Worm (Caenorhabditis elegans) whole organism, L4/young adult: ENCODE measurements around the gene Y17D7B.10.

ENCODE experiments used
- W03F9.2 ChIP-seq: fragments of 150-350 bp; optimal IDR thresholded peaks from 2 replicates; lab custom pipeline; 2014; ENCODE audit warnings: missing biosample characterization, missing genetic modification characterization
- dao-5 ChIP-seq: sonication (generic microtip); optimal IDR thresholded peaks from 2 replicates; lab custom pipeline; 2016; ENCODE audit warnings: missing genotype, missing genetic modification characterization, moderate library complexity, missing compliant biosample characterization
- him-1 ChIP-seq: sonication (generic microtip); optimal IDR thresholded peaks from 2 replicates; lab custom pipeline; 2016; ENCODE audit warnings: missing genotype, missing genetic modification reagents, missing genetic modification characterization, missing compliant biosample characterization

Y17D7B.10 gene

ce11 chrV:18806409-18806808, 22.9 kb downstream of the Y17D7B.10 start, which contains the start of gene sri-10:
sri-10 (minus strand) TSS chrV:18806509.
- TF ChIP-seq W03F9.2, result no peak
- TF ChIP-seq him-1 (tag; lab: Kevin White, UChicago), result no peak
- no peak for TF ChIP-seq dao-5 (tag; lab: Kevin White, UChicago)

- TF ChIP-seq him-1 (tag; lab: Kevin White, UChicago), result no peak
- TF ChIP-seq W03F9.2, result no peak
- TF ChIP-seq dao-5 (tag; lab: Kevin White, UChicago), result no peak
Observed at ce11 chrV:18808621-18809020, 25.1 kb downstream of the Y17D7B.10 start, which contains the start of gene C54E10.6. C54E10.6 (minus strand) TSS chrV:18808729.

DNA sequence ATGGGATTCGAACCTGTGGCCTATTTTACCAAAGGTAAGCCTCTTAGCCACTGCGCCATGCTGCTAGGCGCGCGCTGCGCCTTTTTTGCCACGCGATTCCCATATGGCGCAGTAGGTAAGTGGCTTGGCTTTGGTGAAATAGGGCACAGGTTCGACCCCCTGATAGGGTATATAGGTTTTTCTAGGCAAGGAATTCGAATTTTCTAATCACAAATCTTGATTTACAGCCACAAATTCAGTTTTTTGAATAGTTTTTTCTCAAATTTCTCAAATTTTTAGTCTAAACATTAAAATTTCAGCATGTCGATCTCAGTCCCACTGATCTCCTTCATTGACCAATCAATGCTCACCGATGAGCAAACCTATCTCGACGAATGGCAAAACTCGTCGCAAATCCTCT, 27.2 kb downstream of the Y17D7B.10 start, which contains the start of gene C54E10.3:
TSS of gene C54E10.3 (plus strand) at position 301 of the 400 bp plus-strand sequence.
- TF ChIP-seq W03F9.2, result no peak
- TF ChIP-seq dao-5 (tag; lab: Kevin White, UChicago), result no peak
- no peak for TF ChIP-seq him-1 (tag; lab: Kevin White, UChicago)

- TF ChIP-seq dao-5 (tag; lab: Kevin White, UChicago) (no peak), him-1 (tag; lab: Kevin White, UChicago) (no peak), W03F9.2 (no peak)
Observed at ce11 chrV:18811360-18811759, 27.8 kb downstream of the Y17D7B.10 start, which contains the start of gene C54E10.7. C54E10.7 (plus strand) TSS chrV:18811660.

ce11 chrV:18819643-18820042, 36.1 kb downstream of the Y17D7B.10 start, which contains the start of gene ncs-5:
ncs-5 (plus strand) TSS chrV:18819766.
- no peak for TF ChIP-seq W03F9.2
- no peak for TF ChIP-seq him-1 (tag; lab: Kevin White, UChicago)
- no peak for TF ChIP-seq dao-5 (tag; lab: Kevin White, UChicago)

ce11 chrV:18821569-18821968, 38.1 kb downstream of the Y17D7B.10 start:
- no peak for TF ChIP-seq him-1 (tag; lab: Kevin White, UChicago)
- TF ChIP-seq W03F9.2, result no peak
- TF ChIP-seq dao-5 (tag; lab: Kevin White, UChicago), result no peak

DNA sequence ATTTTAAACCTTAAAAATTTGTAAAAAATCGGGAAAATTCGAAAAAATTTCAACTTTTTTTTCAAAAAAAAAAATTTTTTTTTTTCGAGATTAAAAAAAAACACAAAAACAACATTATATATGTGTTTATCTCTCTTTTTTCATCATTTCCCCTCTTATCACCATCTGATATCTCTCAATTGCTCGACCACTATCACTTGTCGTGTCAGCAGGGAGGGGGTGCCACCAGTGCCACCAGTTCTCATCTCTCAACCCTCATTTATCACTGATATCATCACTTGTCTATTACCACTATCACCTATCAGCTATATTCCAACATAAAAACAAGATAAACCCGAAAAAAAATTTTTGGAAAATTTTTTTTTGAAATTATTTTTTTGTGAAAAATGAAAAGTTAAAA, 42.9 kb downstream of the Y17D7B.10 start:
- TF ChIP-seq him-1 (tag; lab: Kevin White, UChicago), result no peak
- TF ChIP-seq W03F9.2, result no peak
- no peak for TF ChIP-seq dao-5 (tag; lab: Kevin White, UChicago)

DNA sequence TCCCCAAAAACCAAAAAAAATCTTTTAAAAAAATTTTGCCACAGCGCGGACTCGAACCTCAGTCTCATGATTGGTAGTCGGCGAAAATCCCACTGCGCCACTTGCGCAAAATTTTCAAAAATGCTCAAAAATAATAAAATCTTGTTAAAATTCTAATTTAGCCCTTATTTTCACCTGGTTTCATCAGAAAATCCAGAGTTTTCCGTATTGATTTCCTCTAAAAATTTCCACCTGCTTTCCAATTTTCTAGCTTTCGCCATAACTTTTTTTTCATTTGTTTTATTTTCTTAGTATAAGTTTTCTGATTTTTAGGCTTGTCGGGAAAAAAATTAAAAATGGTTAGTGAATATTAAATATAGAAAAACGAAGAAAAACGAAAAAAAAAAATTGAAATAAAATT, 43.9 kb downstream of the Y17D7B.10 start:
- TF ChIP-seq dao-5 (tag; lab: Kevin White, UChicago) (no peak), W03F9.2 (no peak), him-1 (tag; lab: Kevin White, UChicago) (no peak)
